Worm (Caenorhabditis elegans): ENCODE measurements around the gene mdt-26.

The mdt-26 gene

ce11 chrII:5712126-5712525 is 51.1 kb downstream of the mdt-26 start:
- TF ChIP-seq dao-5 (tag; optimal IDR thresholded peaks at IDR 0.05): no peak
- TF ChIP-seq W03F9.2 (tag; optimal IDR thresholded peaks at IDR 0.05): no peak
- no peak for TF ChIP-seq him-1 (tag; optimal IDR thresholded peaks at IDR 0.05)

- TF ChIP-seq dao-5 (tag; optimal IDR thresholded peaks at IDR 0.05): no peak
- TF ChIP-seq W03F9.2 (tag; optimal IDR thresholded peaks at IDR 0.05): peak; percentile 74
- TF ChIP-seq him-1 (tag; optimal IDR thresholded peaks at IDR 0.05): peak; percentile 35
Measured at ce11 chrII:5714807-5715206, 53.8 kb downstream of the mdt-26 start, which contains the start of the genes tiar-1 and lelo-4. tiar-1 (minus strand) TSS chrII:5714823. lelo-4 (plus strand) TSS chrII:5714924.

All from whole organism, L4/young adult.